Fruit fly (Drosophila melanogaster) whole organism, prepupa: Measurements from ENCODE around the gene CG12535.

Experiments used
- CG11294 ChIP-seq: fragments of 200-800 bp; sonication (Bioruptor generic); IDR thresholded peaks from 2 replicates; pipeline ENCODE4 v1.3.6; 2022; ENCODE audit warnings: missing biosample characterization, missing genetic modification characterization
- CG11762 ChIP-seq: fragments of 200-800 bp; sonication (Bioruptor generic); optimal IDR thresholded peaks from 3 replicates; lab custom pipeline; 2016; ENCODE audit warnings: missing biosample characterization, missing genetic modification characterization; ENCODE audit not compliant: insufficient read depth
- CG11902 ChIP-seq: fragments of 200-800 bp; sonication (Bioruptor generic); optimal IDR thresholded peaks from 3 replicates; lab custom pipeline; 2016; ENCODE audit warnings: missing biosample characterization, missing genetic modification characterization
- CG1621 ChIP-seq: fragments of 200-800 bp; sonication (Bioruptor generic); optimal IDR thresholded peaks from 3 replicates; lab custom pipeline; 2018; ENCODE audit warnings: missing biosample characterization, mild to moderate bottlenecking, missing genetic modification characterization
- CG16779 ChIP-seq: fragments of 200-800 bp; sonication (Bioruptor generic); optimal IDR thresholded peaks from 3 replicates; lab custom pipeline; 2017; ENCODE audit warnings: missing biosample characterization, mild to moderate bottlenecking, missing genetic modification characterization
- CG32006 ChIP-seq: fragments of 200-800 bp; sonication (Bioruptor generic); optimal IDR thresholded peaks from 3 replicates; lab custom pipeline; 2017; ENCODE audit warnings: missing biosample characterization, mild to moderate bottlenecking, missing genetic modification characterization
- CG34406 ChIP-seq: fragments of 200-800 bp; sonication (Bioruptor generic); optimal IDR thresholded peaks from 3 replicates; lab custom pipeline; 2016; ENCODE audit warnings: missing biosample characterization, missing genetic modification characterization
- CG3919 ChIP-seq: fragments of 200-800 bp; sonication (Bioruptor generic); optimal IDR thresholded peaks from 3 replicates; lab custom pipeline; 2016; ENCODE audit warnings: missing biosample characterization, missing genetic modification characterization
- CG6163 ChIP-seq: fragments of 200-800 bp; sonication (Bioruptor generic); IDR thresholded peaks from 3 replicates; pipeline ENCODE4 v1.3.6; 2022; ENCODE audit warnings: missing biosample characterization, missing genetic modification characterization
- CG6808 ChIP-seq: fragments of 200-800 bp; sonication (Bioruptor generic); optimal IDR thresholded peaks from 3 replicates; lab custom pipeline; 2017; ENCODE audit warnings: missing biosample characterization, missing genetic modification characterization, mild to moderate bottlenecking, moderate library complexity, missing genetic modification reagents
- CG7368 ChIP-seq: fragments of 200-800 bp; sonication (Bioruptor generic); optimal IDR thresholded peaks from 3 replicates; lab custom pipeline; 2016; ENCODE audit warnings: missing biosample characterization, missing genetic modification characterization
- CG8319 ChIP-seq: fragments of 200-800 bp; sonication (Bioruptor generic); optimal IDR thresholded peaks from 3 replicates; lab custom pipeline; 2016; ENCODE audit warnings: missing biosample characterization, missing genetic modification characterization
- CG8632 ChIP-seq: fragments of 200-800 bp; sonication (Bioruptor generic); optimal IDR thresholded peaks from 3 replicates; lab custom pipeline; 2016; ENCODE audit warnings: missing biosample characterization, missing genetic modification characterization
- CG9139 ChIP-seq: fragments of 200-800 bp; sonication (Bioruptor generic); optimal IDR thresholded peaks from 3 replicates; lab custom pipeline; 2017; ENCODE audit warnings: missing biosample characterization, mild to moderate bottlenecking, missing genetic modification characterization
- Eip75B ChIP-seq: fragments of 200-800 bp; sonication (Bioruptor generic); optimal IDR thresholded peaks from 3 replicates; lab custom pipeline; 2016; ENCODE audit warnings: missing biosample characterization, missing genetic modification characterization
- Eip93F ChIP-seq: fragments of 200-800 bp; sonication (Bioruptor generic); optimal IDR thresholded peaks from 2 replicates; lab custom pipeline; 2016; ENCODE audit warnings: missing biosample characterization, mild to moderate bottlenecking, missing genetic modification characterization
- Ets21C ChIP-seq: fragments of 200-800 bp; sonication (Bioruptor generic); optimal IDR thresholded peaks from 3 replicates; lab custom pipeline; 2016; ENCODE audit warnings: missing biosample characterization, missing genetic modification characterization
- Ets96B ChIP-seq: fragments of 200-800 bp; optimal IDR thresholded peaks from 2 replicates; lab custom pipeline; 2019; ENCODE audit warnings: missing biosample characterization, mild to moderate bottlenecking, missing genetic modification characterization, moderate library complexity
- Gug ChIP-seq: fragments of 200-800 bp; sonication (Bioruptor generic); IDR thresholded peaks from 2 replicates; pipeline ENCODE4 v1.3.6; 2022; ENCODE audit warnings: missing biosample characterization, missing genetic modification characterization
- Hr4 ChIP-seq: fragments of 200-800 bp; sonication (Bioruptor generic); optimal IDR thresholded peaks from 3 replicates; lab custom pipeline; 2016; ENCODE audit warnings: missing biosample characterization, missing genetic modification characterization
- Lpt ChIP-seq: fragments of 200-800 bp; sonication (Bioruptor generic); optimal IDR thresholded peaks from 3 replicates; lab custom pipeline; 2016; ENCODE audit warnings: missing biosample characterization, missing genetic modification characterization
- Met ChIP-seq: fragments of 200-800 bp; sonication (Bioruptor generic); optimal IDR thresholded peaks from 3 replicates; lab custom pipeline; 2016; ENCODE audit warnings: missing biosample characterization, missing genetic modification characterization
- OdsH ChIP-seq: fragments of 200-800 bp; sonication (Bioruptor generic); optimal IDR thresholded peaks from 3 replicates; lab custom pipeline; 2016; ENCODE audit warnings: missing biosample characterization, missing genetic modification characterization
- Smox ChIP-seq: fragments of 200-800 bp; sonication (Bioruptor generic); optimal IDR thresholded peaks from 3 replicates; lab custom pipeline; 2016; ENCODE audit warnings: missing biosample characterization, missing genetic modification characterization
- Sox102F ChIP-seq: fragments of 200-800 bp; sonication (Bioruptor generic); optimal IDR thresholded peaks from 2 replicates; lab custom pipeline; 2016; ENCODE audit warnings: missing biosample characterization, mild to moderate bottlenecking, missing genetic modification characterization
- Sox14 ChIP-seq: fragments of 200-800 bp; sonication (Bioruptor generic); optimal IDR thresholded peaks from 3 replicates; lab custom pipeline; 2016; ENCODE audit warnings: missing biosample characterization, missing genetic modification characterization
- Sox15 ChIP-seq: fragments of 200-800 bp; sonication (Bioruptor generic); optimal IDR thresholded peaks from 3 replicates; lab custom pipeline; 2016; ENCODE audit warnings: missing biosample characterization, missing genetic modification characterization
- cyc ChIP-seq: fragments of 200-800 bp; sonication (Bioruptor generic); optimal IDR thresholded peaks from 3 replicates; lab custom pipeline; 2016; ENCODE audit warnings: missing biosample characterization, missing genetic modification characterization
- dsx ChIP-seq: fragments of 200-800 bp; optimal IDR thresholded peaks from 3 replicates; lab custom pipeline; 2019; ENCODE audit warnings: missing biosample characterization, mild to moderate bottlenecking, missing genetic modification characterization, moderate library complexity; ENCODE audit not compliant: poor library complexity, severe bottlenecking
- eg ChIP-seq: fragments of 200-800 bp; sonication (Bioruptor generic); IDR thresholded peaks from 3 replicates; pipeline ENCODE4 v1.3.6; 2022; ENCODE audit warnings: missing biosample characterization, missing genetic modification characterization
- fd59A ChIP-seq: fragments of 200-800 bp; sonication (Bioruptor generic); optimal IDR thresholded peaks from 2 replicates; lab custom pipeline; 2017; ENCODE audit warnings: missing biosample characterization, mild to moderate bottlenecking, missing genetic modification characterization, missing genetic modification reagents
- fd85E ChIP-seq: fragments of 200-800 bp; sonication (Bioruptor generic); optimal IDR thresholded peaks from 3 replicates; lab custom pipeline; 2016; ENCODE audit warnings: missing biosample characterization, missing genetic modification characterization
- fkh ChIP-seq: fragments of 200-800 bp; sonication (Bioruptor generic); optimal IDR thresholded peaks from 3 replicates; lab custom pipeline; 2017; ENCODE audit warnings: missing biosample characterization, mild to moderate bottlenecking, missing genetic modification characterization, moderate library complexity
- lz ChIP-seq: fragments of 200-800 bp; sonication (Bioruptor generic); optimal IDR thresholded peaks from 3 replicates; lab custom pipeline; 2016; ENCODE audit warnings: missing biosample characterization, missing genetic modification characterization
- pdm3 ChIP-seq: fragments of 200-800 bp; sonication (Bioruptor generic); optimal IDR thresholded peaks from 3 replicates; lab custom pipeline; 2016; ENCODE audit warnings: missing biosample characterization, missing genetic modification characterization
- spab ChIP-seq: fragments of 200-800 bp; sonication (Bioruptor generic); optimal IDR thresholded peaks from 2 replicates; lab custom pipeline; 2017; ENCODE audit warnings: missing biosample characterization, mild to moderate bottlenecking, missing genetic modification characterization, missing genetic modification reagents
- svp ChIP-seq: fragments of 200-800 bp; sonication (Bioruptor generic); peaks from one replicate; lab custom pipeline; 2016; ENCODE audit warnings: missing biosample characterization, missing genetic modification characterization
- topi ChIP-seq: fragments of 200-800 bp; sonication (Bioruptor generic); optimal IDR thresholded peaks from 3 replicates; lab custom pipeline; 2016; ENCODE audit warnings: missing biosample characterization, missing genetic modification characterization

CG12535 gene

dm6 chrX:3346643-3347109 is 102.1 kb downstream of the CG12535 start (continued):
- TF ChIP-seq dsx: peak; percentile 46
- peak; percentile 1 for TF ChIP-seq CG16779 (tag; lab: Kevin White, UChicago)
- TF ChIP-seq CG11762 (GFP tag; lab: Kevin White, UChicago): peak; percentile 60
- TF ChIP-seq spab (GFP tag; lab: Kevin White, UChicago): peak; percentile 58
- TF ChIP-seq Lpt: peak; percentile 67
- TF ChIP-seq cyc (GFP tag; lab: Kevin White, UChicago): peak; percentile 61
- peak; percentile 80 for TF ChIP-seq topi (GFP tag; lab: Kevin White, UChicago)
- TF ChIP-seq Ets96B (tag; lab: Kevin White, UChicago): peak; percentile 35
- TF ChIP-seq CG7368 (GFP tag; lab: Kevin White, UChicago): no peak
- TF ChIP-seq CG11294: no peak
- TF ChIP-seq Gug (GFP tag; lab: Robert Waterston, UW): no peak; the same call in 1 of the 2 replicates
- TF ChIP-seq Sox14 (GFP tag; lab: Kevin White, UChicago): peak; percentile 62
- peak; percentile 51 for TF ChIP-seq Sox15 (GFP tag; lab: Kevin White, UChicago)
- peak; percentile 55 for TF ChIP-seq Eip75B (GFP tag; lab: Kevin White, UChicago)
- TF ChIP-seq CG34406 (GFP tag; lab: Kevin White, UChicago): peak; percentile 86
- TF ChIP-seq fkh (GFP tag; lab: Kevin White, UChicago): no peak
- peak; percentile 86 for TF ChIP-seq Sox102F (GFP tag; lab: Kevin White, UChicago)
- peak; percentile 76 for TF ChIP-seq CG6163 (GFP tag; lab: Robert Waterston, UW)
- TF ChIP-seq lz (GFP tag; lab: Kevin White, UChicago): peak; percentile 78
- no peak for TF ChIP-seq Hr4 (GFP tag; lab: Kevin White, UChicago)
- TF ChIP-seq fd85E (GFP tag; lab: Kevin White, UChicago): no peak
- peak; percentile 51 for TF ChIP-seq CG32006 (GFP tag; lab: Kevin White, UChicago)
- peak; percentile 75 for TF ChIP-seq CG6808
- TF ChIP-seq Smox (GFP tag; lab: Kevin White, UChicago): peak; percentile 80
- TF ChIP-seq pdm3: peak; percentile 61
- peak; percentile 55 for TF ChIP-seq Ets21C (GFP tag; lab: Kevin White, UChicago)
- TF ChIP-seq CG11902: peak; percentile 47
- peak; percentile 86 for TF ChIP-seq Eip93F
- peak; percentile 80 for TF ChIP-seq OdsH (GFP tag; lab: Kevin White, UChicago)
- peak; percentile 6 for TF ChIP-seq CG1621 (tag; lab: Kevin White, UChicago)
- TF ChIP-seq Met (GFP tag; lab: Kevin White, UChicago): peak; percentile 81
- TF ChIP-seq CG8632 (GFP tag; lab: Kevin White, UChicago): peak; percentile 82
- peak; percentile 89 for TF ChIP-seq svp (GFP tag; lab: Kevin White, UChicago)
- TF ChIP-seq eg (GFP tag; lab: Robert Waterston, UW): peak; percentile 59; the same call in 2 of the 3 replicates
- peak; percentile 51 for TF ChIP-seq CG8319

- TF ChIP-seq CG11762 (GFP tag; lab: Kevin White, UChicago): no peak
- TF ChIP-seq CG9139 (GFP tag; lab: Kevin White, UChicago): no peak
- no peak for TF ChIP-seq CG3919 (GFP tag; lab: Kevin White, UChicago)
- TF ChIP-seq CG8319: no peak
- peak; percentile 68 for TF ChIP-seq svp (GFP tag; lab: Kevin White, UChicago)
- no peak for TF ChIP-seq CG34406 (GFP tag; lab: Kevin White, UChicago)
- no peak for TF ChIP-seq Sox102F (GFP tag; lab: Kevin White, UChicago)
- no peak for TF ChIP-seq fd59A (GFP tag; lab: Kevin White, UChicago)
These were observed 104.1 kb downstream of the CG12535 start for dm6 chrX:3344439-3345308.
